Fruit fly (Drosophila melanogaster) whole organism, pupa: ENCODE results near the gene Tnpo-SR.
A peak's percentile ranks its signal among the peaks of the same experiment; 100 is the strongest.

ENCODE experiments used
- CG10348 ChIP-seq: fragments of 200-800 bp; sonication (Bioruptor generic); IDR thresholded peaks from 2 replicates; pipeline ENCODE4 v1.3.6; 2022; ENCODE audit warnings: missing biosample characterization, missing genetic modification characterization
- CG12605 ChIP-seq: fragments of 200-800 bp; sonication (Bioruptor generic); IDR thresholded peaks from 2 replicates; pipeline ENCODE4 v1.3.6; 2022; ENCODE audit warnings: missing biosample characterization, missing genetic modification characterization
- CG13204 ChIP-seq: fragments of 200-800 bp; sonication (Bioruptor generic); optimal IDR thresholded peaks from 2 replicates; lab custom pipeline; 2018; ENCODE audit warnings: missing biosample characterization, mild to moderate bottlenecking, missing genetic modification characterization, moderate library complexity
- CG14655 ChIP-seq: fragments of 200-800 bp; sonication (Bioruptor generic); optimal IDR thresholded peaks from 3 replicates; lab custom pipeline; 2017; ENCODE audit warnings: mild to moderate bottlenecking, missing biosample characterization, missing genetic modification reagents, missing genetic modification characterization
- CG15710 ChIP-seq: fragments of 200-800 bp; sonication (Bioruptor generic); optimal IDR thresholded peaks from 2 replicates; lab custom pipeline; 2018; ENCODE audit warnings: missing biosample characterization, mild to moderate bottlenecking, missing genetic modification characterization, moderate library complexity
- CG17806 ChIP-seq: fragments of 200-800 bp; sonication (Bioruptor generic); optimal IDR thresholded peaks from 2 replicates; lab custom pipeline; 2018; ENCODE audit warnings: missing biosample characterization, mild to moderate bottlenecking, missing genetic modification characterization, moderate library complexity
- CG32121 ChIP-seq: fragments of 200-800 bp; sonication (Bioruptor generic); IDR thresholded peaks from 2 replicates; pipeline ENCODE4 v1.3.6; 2022; ENCODE audit warnings: missing biosample characterization, missing genetic modification characterization
- CG34367 ChIP-seq: fragments of 200-800 bp; sonication (Bioruptor generic); optimal IDR thresholded peaks from 2 replicates; lab custom pipeline; 2018; ENCODE audit warnings: missing biosample characterization, mild to moderate bottlenecking, missing genetic modification characterization
- CG4496 ChIP-seq: fragments of 200-800 bp; sonication (Bioruptor generic); IDR thresholded peaks from 3 replicates; pipeline ENCODE4 v1.3.6; 2022; ENCODE audit warnings: missing biosample characterization, missing genetic modification characterization
- CG8159 ChIP-seq: fragments of 200-800 bp; sonication (Bioruptor generic); optimal IDR thresholded peaks from 3 replicates; lab custom pipeline; 2018; ENCODE audit warnings: missing biosample characterization, mild to moderate bottlenecking, missing genetic modification characterization, moderate library complexity
- CG8301 ChIP-seq: fragments of 200-800 bp; sonication (Bioruptor generic); optimal IDR thresholded peaks from 2 replicates; lab custom pipeline; 2018; ENCODE audit warnings: missing biosample characterization, mild to moderate bottlenecking, missing genetic modification characterization
- CG9948 ChIP-seq: fragments of 200-800 bp; sonication (Bioruptor generic); optimal IDR thresholded peaks from 2 replicates; lab custom pipeline; 2018; ENCODE audit warnings: missing biosample characterization, mild to moderate bottlenecking, missing genetic modification characterization, moderate library complexity
- D1 ChIP-seq: fragments of 200-800 bp; sonication (Bioruptor generic); optimal IDR thresholded peaks from 2 replicates; lab custom pipeline; 2018; ENCODE audit warnings: missing biosample characterization, mild to moderate bottlenecking, missing genetic modification characterization, moderate library complexity
- EcR ChIP-seq: fragments of 200-800 bp; sonication (Bioruptor generic); optimal IDR thresholded peaks from 3 replicates; lab custom pipeline; 2019; ENCODE audit warnings: missing biosample characterization, missing genetic modification characterization, mild to moderate bottlenecking, moderate library complexity, missing genetic modification reagents
- Ets98B ChIP-seq: fragments of 200-800 bp; sonication (Bioruptor generic); IDR thresholded peaks from 2 replicates; pipeline ENCODE4 v1.3.6; 2022; ENCODE audit warnings: missing biosample characterization, missing genetic modification characterization
- Pif1A ChIP-seq: fragments of 200-800 bp; sonication (Bioruptor generic); optimal IDR thresholded peaks from 3 replicates; lab custom pipeline; 2016; ENCODE audit warnings: missing biosample characterization, missing genetic modification characterization
- Pif1B ChIP-seq: fragments of 200-800 bp; sonication (Bioruptor generic); optimal IDR thresholded peaks from 3 replicates; lab custom pipeline; 2016; ENCODE audit warnings: missing biosample characterization, missing genetic modification characterization
- Snoo ChIP-seq: fragments of 200-800 bp; sonication (Bioruptor generic); optimal IDR thresholded peaks from 3 replicates; lab custom pipeline; 2017; ENCODE audit warnings: missing biosample characterization, mild to moderate bottlenecking, missing genetic modification characterization, inconsistent platforms
- fd96Ca ChIP-seq: fragments of 200-800 bp; sonication (Bioruptor generic); IDR thresholded peaks from 3 replicates; pipeline ENCODE4 v1.3.6; 2022; ENCODE audit warnings: missing biosample characterization, missing genetic modification characterization
- gl ChIP-seq: fragments of 200-800 bp; sonication (Bioruptor generic); optimal IDR thresholded peaks from 2 replicates; lab custom pipeline; 2018; ENCODE audit warnings: missing biosample characterization, mild to moderate bottlenecking, missing genetic modification characterization
- rn ChIP-seq: fragments of 200-800 bp; sonication (Bioruptor generic); IDR thresholded peaks from 2 replicates; pipeline ENCODE4 v1.3.6; 2022; ENCODE audit warnings: missing biosample characterization, missing genetic modification characterization

The Tnpo-SR gene

DNA sequence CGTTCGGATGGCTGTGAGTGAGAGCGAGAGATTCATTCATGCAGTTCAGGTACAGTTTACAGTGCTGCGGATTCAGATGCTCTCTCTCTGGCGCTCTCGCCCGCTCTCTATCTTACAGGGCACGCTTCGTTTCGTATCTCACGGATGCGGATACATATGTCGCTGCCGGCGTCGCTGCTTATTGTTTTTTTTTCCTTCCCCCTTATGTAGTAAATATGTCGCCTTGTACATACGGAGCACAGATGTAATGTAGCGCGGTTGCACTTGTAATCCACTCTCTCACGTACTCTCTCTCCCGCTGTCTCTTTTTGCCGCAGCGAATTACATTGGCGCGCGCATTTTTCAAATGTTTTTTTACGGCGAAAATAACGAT, 4.4 kb upstream of the Tnpo-SR start:
- TF ChIP-seq CG8301 (no peak), Pif1A (GFP tag; lab: Kevin White, UChicago) (peak; percentile 59), CG10348 (GFP tag; lab: Robert Waterston, UW) (no peak), Pif1B (GFP tag; lab: Kevin White, UChicago) (peak; percentile 72), CG14655 (no peak), fd96Ca (GFP tag; lab: Robert Waterston, UW) (no peak), CG15710 (tag; lab: Kevin White, UChicago) (no peak), gl (tag; lab: Kevin White, UChicago) (peak; percentile 61), CG8159 (no peak), EcR (GFP tag; lab: Kevin White, UChicago) (peak; percentile 72), CG34367 (tag; lab: Kevin White, UChicago) (no peak)
- TF ChIP-seq, all 21 proteins: peak for 4

DNA sequence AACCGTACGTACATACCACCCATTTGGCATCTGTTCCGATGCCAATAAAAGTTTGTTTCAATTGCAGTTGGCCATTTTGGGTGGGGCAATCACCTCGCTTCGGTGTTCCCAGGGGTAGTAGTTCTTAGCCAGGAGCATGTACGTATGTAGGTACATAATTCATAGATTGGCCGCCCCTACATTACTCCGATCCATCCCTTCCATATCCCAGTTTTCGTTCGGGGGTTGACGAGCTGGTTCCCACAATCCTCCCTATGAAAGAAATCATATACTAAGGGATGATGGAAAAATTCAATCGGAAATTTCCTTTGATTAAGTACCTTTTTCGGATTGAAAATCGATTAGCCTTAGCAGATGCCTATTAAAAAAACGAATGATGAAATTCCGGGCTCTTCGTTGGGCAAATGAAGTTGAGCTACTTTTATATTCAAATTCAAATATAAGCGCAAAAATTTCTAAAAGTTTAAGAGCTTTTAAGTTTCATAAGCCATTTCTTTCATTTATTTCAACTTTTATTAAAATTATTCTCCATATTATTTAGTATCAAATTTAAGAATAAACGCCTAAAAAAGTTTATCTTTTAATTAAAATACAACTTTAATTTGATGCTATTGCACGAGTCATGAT, 1.7 kb upstream of the Tnpo-SR start:
- TF ChIP-seq Pif1B (GFP tag; lab: Kevin White, UChicago) (no peak), CG34367 (tag; lab: Kevin White, UChicago) (no peak)
- TF ChIP-seq, all 21 proteins: peak for 0

DNA sequence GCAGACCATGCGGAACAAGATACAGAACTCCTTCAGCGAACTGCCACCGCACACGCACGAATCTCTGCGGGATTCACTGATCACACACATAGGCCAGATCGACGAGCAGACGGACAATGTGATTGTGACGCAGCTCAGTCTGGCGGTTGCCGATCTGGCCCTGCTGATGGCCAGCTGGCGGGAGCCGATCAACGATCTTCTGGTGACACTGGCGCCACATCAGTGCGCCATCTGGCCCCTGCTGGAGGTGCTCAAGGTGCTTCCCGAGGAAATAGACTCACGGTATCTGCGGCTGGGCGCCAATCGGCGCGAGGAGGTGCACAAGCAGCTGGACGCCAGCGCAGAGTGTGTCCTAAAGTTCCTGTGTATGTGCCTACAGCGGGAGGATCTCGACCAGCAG, 564 bp downstream of the Tnpo-SR start:
- no peak for TF ChIP-seq CG34367 (tag; lab: Kevin White, UChicago)
- no peak for TF ChIP-seq CG14655
- TF ChIP-seq gl (tag; lab: Kevin White, UChicago) = no peak
- TF ChIP-seq Snoo (tag; lab: Kevin White, UChicago) = no peak
- TF ChIP-seq Pif1B (GFP tag; lab: Kevin White, UChicago) = no peak
- TF ChIP-seq D1 (tag; lab: Kevin White, UChicago) = no peak
- TF ChIP-seq CG12605 (GFP tag; lab: Robert Waterston, UW) = no peak
- no peak for TF ChIP-seq CG10348 (GFP tag; lab: Robert Waterston, UW)
- no peak for TF ChIP-seq CG4496 (GFP tag; lab: Robert Waterston, UW)
- no peak for TF ChIP-seq CG32121 (GFP tag; lab: Robert Waterston, UW)
- TF ChIP-seq CG17806 = no peak
- no peak for TF ChIP-seq Ets98B (GFP tag; lab: Robert Waterston, UW)
- TF ChIP-seq Pif1A (GFP tag; lab: Kevin White, UChicago) = no peak
- no peak for TF ChIP-seq CG13204 (GFP tag; lab: Kevin White, UChicago)
- no peak for TF ChIP-seq CG8301
- no peak for TF ChIP-seq CG15710 (tag; lab: Kevin White, UChicago)
- TF ChIP-seq EcR (GFP tag; lab: Kevin White, UChicago) = no peak
- no peak for TF ChIP-seq CG9948 (tag; lab: Kevin White, UChicago)
- TF ChIP-seq CG8159 = no peak
- TF ChIP-seq fd96Ca (GFP tag; lab: Robert Waterston, UW) = no peak

DNA sequence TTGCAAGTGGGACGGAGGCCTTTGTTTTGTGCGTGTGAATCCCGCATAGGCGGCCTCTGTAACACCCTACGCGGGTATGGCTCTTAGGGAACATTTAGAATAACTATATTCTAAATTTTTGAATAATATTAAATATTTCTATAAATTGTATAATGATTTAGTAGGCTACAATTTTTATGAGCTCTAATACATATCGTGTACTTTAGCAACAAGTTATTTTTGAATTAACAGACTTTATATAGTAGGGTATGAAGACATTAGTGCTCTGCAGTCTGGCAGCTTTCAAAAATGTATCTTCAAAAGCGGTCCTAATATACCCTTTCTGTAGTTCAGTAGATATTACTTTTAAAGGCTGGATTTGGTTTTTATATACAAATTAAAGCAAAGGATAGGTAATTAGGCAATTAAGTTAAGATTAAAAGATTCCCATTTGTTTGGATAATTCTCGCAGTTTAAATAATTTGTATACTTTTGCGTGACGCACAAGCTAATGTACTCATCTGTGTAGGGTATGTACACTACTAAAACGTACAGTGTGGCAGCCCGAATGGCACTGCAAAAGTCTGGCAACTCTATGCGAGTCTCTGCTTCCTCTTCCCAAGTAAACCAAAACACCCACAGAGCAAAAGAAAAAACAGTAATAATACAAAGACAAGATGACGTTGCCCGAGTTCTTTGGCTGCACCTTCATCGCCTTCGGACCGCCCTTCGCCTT, 6.1 kb downstream of the Tnpo-SR start, which contains the start of the genes Snx21 and aph-1:
TSS of gene Snx21 (minus strand) at position 7 of the 715 bp plus-strand sequence.
TSS of gene aph-1 (plus strand) at position 575 of the 715 bp plus-strand sequence.
- peak; percentile 87 for TF ChIP-seq Snoo (tag; lab: Kevin White, UChicago)
- peak; percentile 85 for TF ChIP-seq CG17806
- peak; percentile 71 for TF ChIP-seq CG12605 (GFP tag; lab: Robert Waterston, UW)
- TF ChIP-seq CG13204 (GFP tag; lab: Kevin White, UChicago) = no peak
- peak; percentile 82 for TF ChIP-seq CG8301
- peak; percentile 86 for TF ChIP-seq Ets98B (GFP tag; lab: Robert Waterston, UW)
- TF ChIP-seq fd96Ca (GFP tag; lab: Robert Waterston, UW) = peak; percentile 90
- TF ChIP-seq Pif1B (GFP tag; lab: Kevin White, UChicago) = peak; percentile 91
- 0 out of 2 replicates have a peak, but pooled peaks have one; percentile 48 for TF ChIP-seq CG10348 (GFP tag; lab: Robert Waterston, UW)
- TF ChIP-seq CG32121 (GFP tag; lab: Robert Waterston, UW) = peak; percentile 85
- TF ChIP-seq CG8159 = peak; percentile 91
- peak; percentile 86 for TF ChIP-seq CG9948 (tag; lab: Kevin White, UChicago)
- peak; percentile 10 for TF ChIP-seq EcR (GFP tag; lab: Kevin White, UChicago)
- TF ChIP-seq gl (tag; lab: Kevin White, UChicago) = peak; percentile 45
- peak; percentile 80 for TF ChIP-seq Pif1A (GFP tag; lab: Kevin White, UChicago)
- TF ChIP-seq rn (GFP tag; lab: Robert Waterston, UW) = peak; percentile 57
- peak; percentile 88 for TF ChIP-seq CG4496 (GFP tag; lab: Robert Waterston, UW)
- no peak for TF ChIP-seq D1 (tag; lab: Kevin White, UChicago)
- TF ChIP-seq CG34367 (tag; lab: Kevin White, UChicago) = peak; percentile 75
- TF ChIP-seq CG15710 (tag; lab: Kevin White, UChicago) = peak; percentile 87
- peak; percentile 87 for TF ChIP-seq CG14655

DNA sequence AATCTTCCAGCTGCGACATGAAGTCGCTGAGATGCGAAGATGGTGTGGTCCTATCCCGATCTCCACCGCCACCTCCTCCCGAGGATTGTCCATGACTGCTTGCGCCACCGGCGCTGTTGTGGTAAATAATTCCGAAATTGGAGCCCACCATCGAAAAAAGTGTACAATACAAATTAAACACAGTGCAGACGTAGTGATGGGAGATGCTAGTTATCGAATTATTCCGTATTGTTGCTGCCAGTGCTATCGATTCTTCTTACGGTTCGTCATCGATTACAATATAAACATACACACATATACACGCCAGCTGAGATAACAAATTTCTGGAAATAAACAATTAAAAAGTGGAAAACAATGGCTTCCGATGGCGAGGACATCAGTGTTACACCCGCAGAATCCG, 7.9 kb downstream of the Tnpo-SR start, which contains the start of the genes Taf10b and Taf10:
TSS of gene Taf10b (minus strand) at position 219 of the 400 bp plus-strand sequence.
TSS of gene Taf10 (plus strand) at position 264 of the 400 bp plus-strand sequence.
- peak; percentile 46; the same call in 1 of the 3 replicates for TF ChIP-seq fd96Ca (GFP tag; lab: Robert Waterston, UW)
- TF ChIP-seq CG15710 (tag; lab: Kevin White, UChicago) = no peak
- TF ChIP-seq, all 21 proteins: peak for 1
